Worm (Caenorhabditis elegans) whole organism, early embryonic: ENCODE data around the gene uggt-1.

Source experiments
- B0310.2 ChIP-seq: sonication (generic microtip); optimal IDR thresholded peaks from 2 replicates; lab custom pipeline; 2016; ENCODE audit warnings: mild to moderate bottlenecking, missing genetic modification characterization, missing compliant biosample characterization
- F13C5.2 ChIP-seq: sonication (generic microtip); optimal IDR thresholded peaks from 2 replicates; lab custom pipeline; 2017; ENCODE audit warnings: mild to moderate bottlenecking, missing genetic modification characterization, inconsistent platforms, missing compliant biosample characterization
- ama-1 ChIP-seq: fragments of 150-350 bp; optimal IDR thresholded peaks from 2 replicates; lab custom pipeline; 2014
- ceh-36 ChIP-seq: sonication (generic microtip); optimal IDR thresholded peaks from 2 replicates; lab custom pipeline; 2016; ENCODE audit warnings: missing genetic modification characterization, inconsistent platforms, missing compliant biosample characterization
- ets-7 ChIP-seq: sonication (generic microtip); optimal IDR thresholded peaks from 2 replicates; lab custom pipeline; 2016; ENCODE audit warnings: missing genotype, missing genetic modification characterization, missing compliant biosample characterization
- flt-1 ChIP-seq: fragments of 200-800 bp; sonication (Bioruptor generic); IDR thresholded peaks from 2 replicates; pipeline ENCODE4 v1.3.6; 2022; ENCODE audit warnings: missing genetic modification characterization, missing compliant biosample characterization
- hmg-4 ChIP-seq: fragments of 200-800 bp; sonication (Bioruptor generic); optimal IDR thresholded peaks from 2 replicates; lab custom pipeline; 2018; ENCODE audit warnings: mild to moderate bottlenecking, missing genetic modification characterization, missing compliant biosample characterization
- scrt-1 ChIP-seq: fragments of 200-800 bp; sonication (Bioruptor generic); IDR thresholded peaks from 2 replicates; pipeline ENCODE4 v1.3.6; 2022; ENCODE audit warnings: missing genetic modification characterization, missing compliant biosample characterization
- sea-1 ChIP-seq: fragments of 200-800 bp; sonication (Bioruptor generic); conservative IDR thresholded peaks from 2 replicates; pipeline ENCODE4 v1.3.6; 2022; ENCODE audit warnings: missing genetic modification characterization, missing compliant biosample characterization
- tbx-11 ChIP-seq: fragments of 200-800 bp; sonication (Bioruptor generic); IDR thresholded peaks from 2 replicates; pipeline ENCODE4 v1.3.6; 2022; ENCODE audit warnings: missing genetic modification characterization, missing compliant biosample characterization
- tbx-37 ChIP-seq: fragments of 200-800 bp; sonication (Bioruptor generic); conservative IDR thresholded peaks from 2 replicates; pipeline ENCODE4 v1.3.6; 2022; ENCODE audit warnings: missing genetic modification reagents, missing genetic modification characterization, missing compliant biosample characterization
- tra-4 ChIP-seq: sonication (generic microtip); optimal IDR thresholded peaks from 2 replicates; lab custom pipeline; 2017; ENCODE audit warnings: missing genetic modification characterization, missing compliant biosample characterization

DNA sequence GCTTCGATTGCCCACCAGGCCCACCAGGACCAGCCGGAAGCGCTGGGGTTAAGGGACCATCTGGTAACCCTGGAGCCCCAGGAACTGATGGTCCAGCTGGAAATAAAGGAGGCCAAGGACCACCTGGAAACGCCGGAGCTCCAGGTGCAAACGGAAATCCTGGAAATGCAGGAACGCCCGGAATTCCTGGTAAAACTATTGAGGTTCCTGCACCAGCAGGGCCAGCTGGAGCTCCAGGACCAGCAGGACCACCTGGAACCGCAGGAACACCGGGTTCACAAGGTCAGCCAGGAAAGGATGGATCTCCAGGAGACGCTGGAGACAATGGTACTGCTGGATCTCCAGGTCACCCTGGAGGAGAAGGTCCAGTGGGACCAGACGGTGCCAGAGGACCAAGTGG is 46.9 kb upstream of the uggt-1 start:
- TF ChIP-seq hmg-4 (GFP tag; lab: Kevin White, UChicago) (no peak), ets-7 (tag; lab: Kevin White, UChicago) (no peak), F13C5.2 (no peak), tbx-11 (GFP tag; lab: Robert Waterston, UW) (no peak), scrt-1 (GFP tag; lab: Robert Waterston, UW) (no peak), tbx-37 (GFP tag; lab: Robert Waterston, UW) (no peak), flt-1 (GFP tag; lab: Robert Waterston, UW) (no peak), B0310.2 (tag; lab: Kevin White, UChicago) (no peak), sea-1 (GFP tag; lab: Robert Waterston, UW) (no peak), ama-1 (lab: Kevin White, UChicago) (no peak), tra-4 (tag; lab: Kevin White, UChicago) (no peak), ceh-36 (tag; lab: Kevin White, UChicago) (no peak)
